Fruit fly (Drosophila melanogaster) whole organism, embryonic: ENCODE measurements around the gene CG7203.

Source experiments
- Asciz ChIP-seq: fragments of 200-800 bp; sonication (Bioruptor generic); optimal IDR thresholded peaks from 2 replicates; lab custom pipeline; 2017; ENCODE audit warnings: missing biosample characterization, mild to moderate bottlenecking, missing genetic modification characterization, missing genetic modification reagents
- Bdp1 ChIP-seq: fragments of 200-800 bp; sonication (Bioruptor generic); optimal IDR thresholded peaks from 3 replicates; lab custom pipeline; 2016; ENCODE audit warnings: missing biosample characterization, missing genetic modification characterization
- CG12942 ChIP-seq: fragments of 200-800 bp; sonication (Bioruptor generic); optimal IDR thresholded peaks from 3 replicates; lab custom pipeline; 2016; ENCODE audit warnings: missing biosample characterization, missing genetic modification characterization
- CG15011 ChIP-seq: fragments of 200-800 bp; sonication (Bioruptor generic); optimal IDR thresholded peaks from 3 replicates; lab custom pipeline; 2018; ENCODE audit warnings: missing biosample characterization, mild to moderate bottlenecking, missing genetic modification characterization
- CG1602 ChIP-seq: fragments of 200-800 bp; sonication (Bioruptor generic); optimal IDR thresholded peaks from 3 replicates; lab custom pipeline; 2016; ENCODE audit warnings: missing biosample characterization, missing genetic modification characterization
- CG18476 ChIP-seq: fragments of 200-800 bp; sonication (Bioruptor generic); optimal IDR thresholded peaks from 2 replicates; lab custom pipeline; 2016; ENCODE audit warnings: missing biosample characterization, mild to moderate bottlenecking, missing genetic modification characterization
- CG2129 ChIP-seq: fragments of 200-800 bp; sonication (Bioruptor generic); IDR thresholded peaks from 2 replicates; pipeline ENCODE4 v1.3.6; 2022; ENCODE audit warnings: missing biosample characterization, missing genetic modification characterization; ENCODE audit not compliant: partially characterized antibody
- CG2199 ChIP-seq: fragments of 200-800 bp; sonication (Bioruptor generic); IDR thresholded peaks from 3 replicates; pipeline ENCODE4 v1.3.6; 2022; ENCODE audit warnings: missing biosample characterization, missing genetic modification characterization
- CG30403 ChIP-seq: fragments of 200-800 bp; sonication (Bioruptor generic); optimal IDR thresholded peaks from 3 replicates; lab custom pipeline; 2016; ENCODE audit warnings: missing biosample characterization, missing genetic modification characterization
- CG42726 ChIP-seq: fragments of 200-800 bp; sonication (Bioruptor generic); IDR thresholded peaks from 2 replicates; pipeline ENCODE4 v1.3.6; 2022; ENCODE audit warnings: missing biosample characterization, missing genetic modification characterization; ENCODE audit not compliant: partially characterized antibody
- CG4282 ChIP-seq: fragments of 200-800 bp; sonication (Bioruptor generic); optimal IDR thresholded peaks from 2 replicates; lab custom pipeline; 2016; ENCODE audit warnings: missing biosample characterization, missing genetic modification characterization
- CG5180 ChIP-seq: fragments of 200-800 bp; sonication (Bioruptor generic); optimal IDR thresholded peaks from 3 replicates; lab custom pipeline; 2017; ENCODE audit warnings: missing biosample characterization, missing genetic modification characterization, mild to moderate bottlenecking, moderate library complexity, missing genetic modification reagents
- CG5245 ChIP-seq: fragments of 200-800 bp; sonication (Bioruptor generic); optimal IDR thresholded peaks from 3 replicates; lab custom pipeline; 2016; ENCODE audit warnings: missing biosample characterization, missing genetic modification characterization
- CG6175 ChIP-seq: fragments of 200-800 bp; sonication (Bioruptor generic); IDR thresholded peaks from 3 replicates; pipeline ENCODE4 v1.3.6; 2022; ENCODE audit warnings: missing biosample characterization, missing genetic modification characterization
- CG8478 ChIP-seq: fragments of >200 bp; optimal IDR thresholded peaks from 2 replicates; lab custom pipeline; 2018
- CG8924 ChIP-seq: fragments of 200-800 bp; optimal IDR thresholded peaks from 3 replicates; lab custom pipeline; 2019; ENCODE audit warnings: missing biosample characterization, mild to moderate bottlenecking, missing genetic modification characterization, moderate library complexity
- CG9437 ChIP-seq: fragments of 200-800 bp; sonication (Bioruptor generic); optimal IDR thresholded peaks from 2 replicates; lab custom pipeline; 2018; ENCODE audit warnings: missing biosample characterization, mild to moderate bottlenecking, missing genetic modification characterization
- CG9727 ChIP-seq: fragments of 200-800 bp; sonication (Bioruptor generic); optimal IDR thresholded peaks from 3 replicates; lab custom pipeline; 2017; ENCODE audit warnings: missing biosample characterization, mild to moderate bottlenecking, missing genetic modification characterization
- Ets65A ChIP-seq: fragments of 200-800 bp; sonication (Bioruptor generic); peaks from one replicate; lab custom pipeline; 2016; ENCODE audit warnings: missing biosample characterization, missing genetic modification characterization
- Ets97D ChIP-seq: fragments of 200-800 bp; sonication (Bioruptor generic); optimal IDR thresholded peaks from 3 replicates; lab custom pipeline; 2016; ENCODE audit warnings: missing biosample characterization, missing genetic modification characterization
- Lhr ChIP-seq: fragments of 200-800 bp; sonication (Bioruptor generic); optimal IDR thresholded peaks from 3 replicates; lab custom pipeline; 2017; ENCODE audit warnings: mild to moderate bottlenecking, missing biosample characterization, missing genetic modification reagents, missing genetic modification characterization
- Lim3 ChIP-seq: fragments of 200-800 bp; sonication (Bioruptor generic); IDR thresholded peaks from 2 replicates; pipeline ENCODE4 v1.3.6; 2022; ENCODE audit warnings: missing biosample characterization, missing genetic modification characterization
- MBD-R2 ChIP-seq: fragments of 200-800 bp; sonication (Bioruptor generic); IDR thresholded peaks from 2 replicates; pipeline ENCODE4 v1.3.6; 2022; ENCODE audit warnings: missing biosample characterization, missing genetic modification characterization
- Nf-YB ChIP-seq: fragments of 200-800 bp; sonication (Bioruptor generic); optimal IDR thresholded peaks from 3 replicates; lab custom pipeline; 2019; ENCODE audit warnings: missing biosample characterization, mild to moderate bottlenecking, missing genetic modification characterization, moderate library complexity
- Ptx1 ChIP-seq: fragments of 200-800 bp; sonication (Bioruptor generic); IDR thresholded peaks from 2 replicates; pipeline ENCODE4 v1.3.6; 2022; ENCODE audit warnings: missing biosample characterization, missing genetic modification characterization
- Sry-δ ChIP-seq: fragments of 200-800 bp; sonication (Bioruptor generic); optimal IDR thresholded peaks from 2 replicates; lab custom pipeline; 2016; ENCODE audit warnings: missing biosample characterization, missing genetic modification characterization
- Trl ChIP-seq, 3 experiments: fragments of >200 bp in 2 of 3; fragments of 200-800 bp in 1 of 3; sonication (Bioruptor generic) in 1 of 3; optimal IDR thresholded peaks; 2 replicates in 1 of 3; 3 replicates in 2 of 3; lab custom pipeline; 2016 to 2017; ENCODE audit warnings: missing biosample characterization in 1 of 3, missing genetic modification characterization in 1 of 3
- ato ChIP-seq: fragments of 200-800 bp; sonication (Bioruptor generic); IDR thresholded peaks from 2 replicates; pipeline ENCODE4 v1.3.6; 2022; ENCODE audit warnings: missing biosample characterization, missing genetic modification characterization; ENCODE audit not compliant: partially characterized antibody
- btn ChIP-seq: fragments of 200-800 bp; sonication (Bioruptor generic); optimal IDR thresholded peaks from 2 replicates; lab custom pipeline; 2016; ENCODE audit warnings: missing biosample characterization, missing genetic modification characterization
- cad ChIP-seq: fragments of >200 bp; optimal IDR thresholded peaks from 2 replicates; lab custom pipeline; 2017; ENCODE audit warnings: missing biosample characterization, missing genetic modification characterization
- cas ChIP-seq: fragments of 200-800 bp; sonication (Bioruptor generic); IDR thresholded peaks from 2 replicates; pipeline ENCODE4 v1.3.6; 2022; ENCODE audit warnings: missing biosample characterization, missing genetic modification characterization
- cg ChIP-seq: fragments of 200-800 bp; sonication (Bioruptor generic); optimal IDR thresholded peaks from 3 replicates; lab custom pipeline; 2019; ENCODE audit warnings: missing biosample characterization, mild to moderate bottlenecking, missing genetic modification characterization, moderate library complexity
- disco-r ChIP-seq: fragments of 200-800 bp; sonication (Bioruptor generic); optimal IDR thresholded peaks from 2 replicates; lab custom pipeline; 2016; ENCODE audit warnings: missing biosample characterization, missing genetic modification characterization
- ewg ChIP-seq: fragments of 200-800 bp; sonication (Bioruptor generic); optimal IDR thresholded peaks from 3 replicates; lab custom pipeline; 2017; ENCODE audit warnings: mild to moderate bottlenecking, missing biosample characterization, missing genetic modification reagents, missing genetic modification characterization
- exex ChIP-seq: fragments of 200-800 bp; sonication (Bioruptor generic); optimal IDR thresholded peaks from 4 replicates; lab custom pipeline; 2018; ENCODE audit warnings: missing biosample characterization, mild to moderate bottlenecking, missing genetic modification characterization, moderate library complexity
- gcm2 ChIP-seq: fragments of 200-800 bp; sonication (Bioruptor generic); optimal IDR thresholded peaks from 2 replicates; lab custom pipeline; 2016; ENCODE audit warnings: missing biosample characterization, missing genetic modification characterization
- hb ChIP-seq: fragments of 200-800 bp; sonication (Bioruptor generic); IDR thresholded peaks from 3 replicates; pipeline ENCODE4 v1.3.6; 2022; ENCODE audit warnings: missing biosample characterization, missing genetic modification characterization; ENCODE audit not compliant: partially characterized antibody
- hkb ChIP-seq, 2 experiments: fragments of 200-800 bp in 1 of 2; fragments of >200 bp in 1 of 2; sonication (Bioruptor generic) in 1 of 2; IDR thresholded peaks in 1 of 2; optimal IDR thresholded peaks in 1 of 2; 2 replicates each; pipeline versions ENCODE4 v1.3.6 to Lab custom; 2017 to 2022; ENCODE audit warnings: missing biosample characterization in 1 of 2, missing genetic modification characterization in 1 of 2
- inv ChIP-seq: fragments of 200-800 bp; sonication (Bioruptor generic); IDR thresholded peaks from 2 replicates; pipeline ENCODE4 v1.3.6; 2022; ENCODE audit warnings: missing biosample characterization, missing genetic modification characterization; ENCODE audit not compliant: partially characterized antibody
- kni ChIP-seq: fragments of 200-800 bp; sonication (Bioruptor generic); optimal IDR thresholded peaks from 3 replicates; lab custom pipeline; 2017; ENCODE audit warnings: mild to moderate bottlenecking, missing biosample characterization, missing genetic modification reagents, missing genetic modification characterization
- nau ChIP-seq: fragments of 200-800 bp; sonication (Bioruptor generic); optimal IDR thresholded peaks from 3 replicates; lab custom pipeline; 2017; ENCODE audit warnings: missing biosample characterization, mild to moderate bottlenecking, missing genetic modification characterization, missing genetic modification reagents
- pfk ChIP-seq: fragments of 200-800 bp; sonication (Bioruptor generic); optimal IDR thresholded peaks from 2 replicates; lab custom pipeline; 2018; ENCODE audit warnings: missing biosample characterization, mild to moderate bottlenecking, missing genetic modification characterization, moderate library complexity
- prd ChIP-seq, 3 experiments: fragments of >200 bp in 2 of 3; fragments of 200-800 bp in 1 of 3; sonication (Bioruptor generic) in 1 of 3; optimal IDR thresholded peaks in 2 of 3; IDR thresholded peaks in 1 of 3; 2 replicates in 2 of 3; 3 replicates in 1 of 3; pipeline versions ENCODE4 v1.3.6 to Lab custom; 2017 to 2022; ENCODE audit warnings: missing biosample characterization in 1 of 3, missing genetic modification characterization in 1 of 3
- salm ChIP-seq: fragments of 200-800 bp; sonication (Bioruptor generic); optimal IDR thresholded peaks from 2 replicates; lab custom pipeline; 2018; ENCODE audit warnings: missing biosample characterization, mild to moderate bottlenecking, missing genetic modification characterization
- so ChIP-seq: fragments of 200-800 bp; sonication (Bioruptor generic); IDR thresholded peaks from 3 replicates; pipeline ENCODE4 v1.3.6; 2022; ENCODE audit warnings: missing biosample characterization, missing genetic modification characterization
- sqz ChIP-seq: fragments of 200-800 bp; sonication (Bioruptor generic); optimal IDR thresholded peaks from 3 replicates; lab custom pipeline; 2018; ENCODE audit warnings: missing biosample characterization, mild to moderate bottlenecking, missing genetic modification characterization
- ssp ChIP-seq: fragments of 200-800 bp; sonication (Bioruptor generic); IDR thresholded peaks from 2 replicates; pipeline ENCODE4 v1.3.6; 2022; ENCODE audit warnings: missing biosample characterization, missing genetic modification characterization
- toy ChIP-seq: fragments of 200-800 bp; sonication (Bioruptor generic); IDR thresholded peaks from 2 replicates; pipeline ENCODE4 v1.3.6; 2022; ENCODE audit warnings: missing biosample characterization, missing genetic modification characterization

CG7203 gene

dm6 chr2L:7790448-7791355, 37.7 kb upstream of the CG7203 start, which contains the start of gene CG7149 (continued):
- TF ChIP-seq CG18476 (GFP tag; lab: Kevin White, UChicago) (no peak), Sry-δ (GFP tag; lab: Kevin White, UChicago) (no peak), hkb (optimal IDR thresholded peaks at IDR 0.05; lab: Kevin White, UChicago) (no peak), hkb (GFP tag; IDR thresholded peaks at IDR 0.05; lab: Robert Waterston, UW) (peak; percentile 6; the same call in 1 of the 2 replicates), CG8924 (peak; percentile 19), CG12942 (no peak), Lhr (GFP tag; lab: Kevin White, UChicago) (no peak), CG9437 (no peak), Nf-YB (GFP tag; lab: Kevin White, UChicago) (no peak), CG8478 (no peak), cas (GFP tag; lab: Robert Waterston, UW) (no peak), btn (no peak), CG9727 (GFP tag; lab: Kevin White, UChicago) (no peak), Asciz (GFP tag; lab: Kevin White, UChicago) (no peak), CG1602 (GFP tag; lab: Kevin White, UChicago) (no peak), kni (no peak), hb (GFP tag; lab: Robert Waterston, UW) (no peak), salm (tag; lab: Kevin White, UChicago) (no peak), CG6175 (GFP tag; lab: Robert Waterston, UW) (no peak), toy (no peak), CG5180 (GFP tag; lab: Kevin White, UChicago) (no peak), cg (GFP tag; lab: Kevin White, UChicago) (no peak), Bdp1 (GFP tag; lab: Kevin White, UChicago) (no peak), ato (GFP tag; lab: Robert Waterston, UW) (no peak), CG2199 (no peak), inv (GFP tag; lab: Robert Waterston, UW) (no peak), pfk (GFP tag; lab: Kevin White, UChicago) (no peak), Ets65A (peak; percentile 6), exex (peak; percentile 91), CG4282 (GFP tag; lab: Kevin White, UChicago) (no peak), CG2129 (GFP tag; lab: Robert Waterston, UW) (no peak), ewg (GFP tag; lab: Kevin White, UChicago) (no peak), nau (GFP tag; lab: Kevin White, UChicago) (no peak), so (no peak), Ets97D (no peak), MBD-R2 (GFP tag; lab: Robert Waterston, UW) (0 out of 2 replicates have a peak, but pooled peaks have one; percentile 8), ssp (no peak), Lim3 (no peak), gcm2 (GFP tag; lab: Kevin White, UChicago) (no peak), CG30403 (peak; percentile 33), CG42726 (GFP tag; lab: Robert Waterston, UW) (no peak), CG15011 (GFP tag; lab: Kevin White, UChicago) (no peak), sqz (GFP tag; lab: Kevin White, UChicago) (no peak), cad (GFP tag; lab: Kevin White, UChicago) (no peak), Ptx1 (no peak), prd (optimal IDR thresholded peaks at IDR 0.05; lab: Kevin White, UChicago) (no peak), prd (GFP tag; IDR thresholded peaks at IDR 0.05; lab: Robert Waterston, UW) (no peak), disco-r (no peak), CG5245 (GFP tag; lab: Kevin White, UChicago) (no peak), Trl (optimal IDR thresholded peaks at IDR 0.05; lab: Kevin White, UChicago) (no peak), Trl (GFP tag; optimal IDR thresholded peaks at IDR 0.05; lab: Kevin White, UChicago) (no peak)
